Worm (Caenorhabditis elegans): ENCODE results near the gene F19B10.6.

DNA sequence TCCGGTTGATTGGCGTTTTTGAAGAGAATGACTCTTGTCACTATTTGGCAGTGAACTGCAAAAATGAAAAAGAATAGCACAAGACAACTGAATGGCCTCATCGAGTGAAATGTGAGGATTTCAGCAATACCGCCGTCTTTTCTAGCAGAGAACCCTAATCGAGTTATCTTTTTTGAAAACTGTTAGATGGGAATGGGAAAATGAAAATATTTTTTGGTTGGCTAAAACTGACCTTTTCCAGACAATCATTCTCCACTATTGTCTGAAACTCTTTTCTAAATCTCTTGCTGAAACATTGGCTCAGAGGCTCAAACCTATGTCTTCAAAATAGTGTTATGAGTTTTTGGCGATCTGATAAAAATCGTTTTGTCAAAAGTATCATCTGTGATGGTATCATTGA is 23.5 kb downstream of the F19B10.6 start, which contains the start of gene M151.10:
- TF ChIP-seq efl-1 (GFP tag; optimal IDR thresholded peaks at IDR 0.05), result no peak
- TF ChIP-seq pha-4 (tag; optimal IDR thresholded peaks at IDR 0.05), result no peak
- TF ChIP-seq unc-62 (GFP tag; optimal IDR thresholded peaks at IDR 0.05), result no peak
- no peak for TF ChIP-seq T07F8.4 (tag; optimal IDR thresholded peaks at IDR 0.05)
- TF ChIP-seq rec-8 (tag; optimal IDR thresholded peaks at IDR 0.05), result no peak
- no peak for TF ChIP-seq unc-130 (GFP tag; optimal IDR thresholded peaks at IDR 0.05)
- no peak for TF ChIP-seq rpc-1 (optimal IDR thresholded peaks at IDR 0.05)
- TF ChIP-seq rpc-1 (tag; optimal IDR thresholded peaks at IDR 0.05), result no peak
- TF ChIP-seq F37B4.10 (GFP tag; IDR thresholded peaks at IDR 0.05), result no peak

Data from whole organism, young adult.